ENCODE assay signal across 2 fruit fly cellular contexts in genomic region chr3R:18423352-18423751, dm6.
TF ChIP-seq lines count a peak whose summit lies in the region.

No protein-coding gene starts in this region.

TF ChIP-seq in whole organism, adult, 20 proteins besides CTCF, POLR2A, EP300 and RAD21:
- TF ChIP-seq Mnt (GFP tag; optimal IDR thresholded peaks at IDR 0.05; lab: Kevin White, UChicago) (no peak), kay (GFP tag; lab: Kevin White, UChicago; ENCODE audit: borderline replicate concordance) (peak; percentile 59)

TF ChIP-seq in whole organism, wandering third instar larva, 38 proteins besides CTCF, POLR2A, EP300 and RAD21:
- no peak for TF ChIP-seq woc (GFP tag; optimal IDR thresholded peaks at IDR 0.05; lab: Kevin White, UChicago)
- TF ChIP-seq dmrt93B (GFP tag; optimal IDR thresholded peaks at IDR 0.05; lab: Kevin White, UChicago), result no peak
- no peak for TF ChIP-seq N (GFP tag; optimal IDR thresholded peaks at IDR 0.05; lab: Kevin White, UChicago)
- TF ChIP-seq Dfd (GFP tag; optimal IDR thresholded peaks at IDR 0.05; lab: Kevin White, UChicago), result peak; percentile 60
- no peak for TF ChIP-seq tai (GFP tag; optimal IDR thresholded peaks at IDR 0.05; lab: Kevin White, UChicago)
- TF ChIP-seq HLH106 (tag; optimal IDR thresholded peaks at IDR 0.05; lab: Kevin White, UChicago), result no peak
- TF ChIP-seq CG32264 (GFP tag; optimal IDR thresholded peaks at IDR 0.05; lab: Kevin White, UChicago), result no peak
- no peak for TF ChIP-seq sage (GFP tag; optimal IDR thresholded peaks at IDR 0.05; lab: Kevin White, UChicago)
